Fruit fly (Drosophila melanogaster): ENCODE data around the gene CG6763.

- no peak for TF ChIP-seq CG6808 (GFP tag; optimal IDR thresholded peaks at IDR 0.05)
- no peak for TF ChIP-seq salr (GFP tag; optimal IDR thresholded peaks at IDR 0.05)
- no peak for TF ChIP-seq Gug (GFP tag; IDR thresholded peaks at IDR 0.05)
These were observed 36.4 kb downstream of the CG6763 start for dm6 chr3R:23320251-23320650.

All from whole organism, prepupa.